Worm (Caenorhabditis elegans) whole organism, late embryonic: Measurements from ENCODE around the gene F25B5.6.
A peak's percentile ranks its signal among the peaks of the same experiment; 100 is the strongest.

ENCODE experiments used
- F13H6.1 ChIP-seq: sonication (generic microtip); optimal IDR thresholded peaks from 2 replicates; lab custom pipeline; 2016; ENCODE audit warnings: missing genetic modification characterization, missing compliant biosample characterization
- K02D7.2 ChIP-seq: sonication (generic microtip); optimal IDR thresholded peaks from 2 replicates; lab custom pipeline; 2017; ENCODE audit warnings: mild to moderate bottlenecking, missing genetic modification characterization, missing compliant biosample characterization
- Y22D7AL.16 ChIP-seq: sonication (generic microtip); optimal IDR thresholded peaks from 2 replicates; lab custom pipeline; 2016; ENCODE audit warnings: missing genetic modification characterization, missing compliant biosample characterization
- ama-1 ChIP-seq: fragments of 150-350 bp; optimal IDR thresholded peaks from 2 replicates; lab custom pipeline; 2014
- ceh-14 ChIP-seq: sonication (generic microtip); optimal IDR thresholded peaks from 2 replicates; lab custom pipeline; 2016; ENCODE audit warnings: missing genotype, missing genetic modification characterization, missing compliant biosample characterization
- ceh-2 ChIP-seq: sonication (generic microtip); optimal IDR thresholded peaks from 2 replicates; lab custom pipeline; 2016; ENCODE audit warnings: missing genotype, missing genetic modification characterization, missing compliant biosample characterization
- ceh-30 ChIP-seq: fragments of 150-350 bp; optimal IDR thresholded peaks from 2 replicates; lab custom pipeline; 2014; ENCODE audit warnings: missing biosample characterization, missing genetic modification characterization
- ceh-31 ChIP-seq: sonication (generic microtip); optimal IDR thresholded peaks from 2 replicates; lab custom pipeline; 2016; ENCODE audit warnings: missing genetic modification characterization, missing compliant biosample characterization
- ceh-34 ChIP-seq: sonication (generic microtip); optimal IDR thresholded peaks from 2 replicates; lab custom pipeline; 2016; ENCODE audit warnings: mild to moderate bottlenecking, missing genetic modification characterization, missing compliant biosample characterization
- ceh-45 ChIP-seq: fragments of 200-800 bp; sonication (Bioruptor generic); IDR thresholded peaks from 2 replicates; pipeline ENCODE4 v1.3.6; 2022; ENCODE audit warnings: missing genetic modification reagents, missing genetic modification characterization, missing compliant biosample characterization
- ceh-48 ChIP-seq: sonication (generic microtip); optimal IDR thresholded peaks from 2 replicates; lab custom pipeline; 2016; ENCODE audit warnings: missing genetic modification characterization, inconsistent platforms, missing compliant biosample characterization
- ceh-9 ChIP-seq: sonication (generic microtip); optimal IDR thresholded peaks from 2 replicates; lab custom pipeline; 2016; ENCODE audit warnings: mild to moderate bottlenecking, missing genetic modification characterization, inconsistent platforms, missing compliant biosample characterization
- dve-1 ChIP-seq: sonication (generic microtip); optimal IDR thresholded peaks from 2 replicates; lab custom pipeline; 2017; ENCODE audit warnings: antibody characterized with exemption, mild to moderate bottlenecking, missing genetic modification characterization, missing compliant biosample characterization
- elt-2 ChIP-seq: sonication (generic microtip); optimal IDR thresholded peaks from 2 replicates; lab custom pipeline; 2016; ENCODE audit warnings: missing genetic modification reagents, missing genetic modification characterization, missing compliant biosample characterization
- hlh-13 ChIP-seq: fragments of 200-800 bp; sonication (Bioruptor generic); optimal IDR thresholded peaks from 2 replicates; lab custom pipeline; 2018; ENCODE audit warnings: mild to moderate bottlenecking, missing genetic modification characterization, missing compliant biosample characterization
- hlh-15 ChIP-seq: sonication (generic microtip); optimal IDR thresholded peaks from 2 replicates; lab custom pipeline; 2016; ENCODE audit warnings: missing genetic modification characterization, missing compliant biosample characterization
- hlh-30 ChIP-seq: sonication (generic microtip); optimal IDR thresholded peaks from 2 replicates; lab custom pipeline; 2017; ENCODE audit warnings: antibody characterized with exemption, missing genetic modification characterization, missing compliant biosample characterization; ENCODE audit not compliant: insufficient read depth
- lim-6 ChIP-seq: sonication (generic microtip); optimal IDR thresholded peaks from 2 replicates; lab custom pipeline; 2016; ENCODE audit warnings: missing genetic modification characterization, missing compliant biosample characterization
- madf-2 ChIP-seq: sonication (generic microtip); optimal IDR thresholded peaks from 2 replicates; lab custom pipeline; 2017; ENCODE audit warnings: missing genetic modification characterization, missing compliant biosample characterization
- mec-3 ChIP-seq: sonication (generic microtip); optimal IDR thresholded peaks from 2 replicates; lab custom pipeline; 2016; ENCODE audit warnings: borderline replicate concordance, missing genetic modification characterization, missing compliant biosample characterization
- nfya-1 ChIP-seq: sonication (generic microtip); optimal IDR thresholded peaks from 2 replicates; lab custom pipeline; 2017; ENCODE audit warnings: missing genetic modification characterization, mild to moderate bottlenecking, missing compliant biosample characterization, antibody characterized with exemption, moderate library complexity
- nhr-11 ChIP-seq: fragments of 150-350 bp; optimal IDR thresholded peaks from 2 replicates; lab custom pipeline; 2014; ENCODE audit warnings: missing biosample characterization, missing genetic modification characterization
- pat-9 ChIP-seq: fragments of 200-800 bp; sonication (Bioruptor generic); optimal IDR thresholded peaks from 2 replicates; lab custom pipeline; 2018; ENCODE audit warnings: mild to moderate bottlenecking, missing genetic modification characterization, moderate library complexity, missing compliant biosample characterization
- pqm-1 ChIP-seq: sonication (generic microtip); optimal IDR thresholded peaks from 2 replicates; lab custom pipeline; 2016; ENCODE audit warnings: missing genetic modification characterization, missing compliant biosample characterization
- ref-2 ChIP-seq: sonication (generic microtip); optimal IDR thresholded peaks from 2 replicates; lab custom pipeline; 2016; ENCODE audit warnings: missing genetic modification characterization, missing compliant biosample characterization
- sox-4 ChIP-seq: sonication (generic microtip); optimal IDR thresholded peaks from 2 replicates; lab custom pipeline; 2017; ENCODE audit warnings: mild to moderate bottlenecking, missing genetic modification characterization, inconsistent platforms, missing compliant biosample characterization
- syd-9 ChIP-seq: sonication (generic microtip); optimal IDR thresholded peaks from 2 replicates; lab custom pipeline; 2016; ENCODE audit warnings: mild to moderate bottlenecking, missing genetic modification characterization, moderate library complexity, missing compliant biosample characterization
- tbx-2 ChIP-seq: sonication (generic microtip); optimal IDR thresholded peaks from 2 replicates; lab custom pipeline; 2016; ENCODE audit warnings: missing genetic modification characterization, missing compliant biosample characterization
- ttx-3 ChIP-seq: sonication (generic microtip); optimal IDR thresholded peaks from 2 replicates; lab custom pipeline; 2016; ENCODE audit warnings: missing genetic modification reagents, missing genetic modification characterization, missing compliant biosample characterization
- unc-3 ChIP-seq, 2 experiments: fragments of 200-800 bp in 1 of 2; sonication (Bioruptor generic) in 1 of 2; sonication (generic microtip) in 1 of 2; conservative IDR thresholded peaks in 1 of 2; optimal IDR thresholded peaks in 1 of 2; 2 replicates each; pipeline versions ENCODE4 v1.3.6 to Lab custom; 2016 to 2022; ENCODE audit warnings: missing compliant biosample characterization in 2 of 2, missing genetic modification characterization in 2 of 2, missing genetic modification reagents in 1 of 2
- unc-42 ChIP-seq: sonication (generic microtip); optimal IDR thresholded peaks from 2 replicates; lab custom pipeline; 2016; ENCODE audit warnings: missing genotype, missing genetic modification characterization, missing compliant biosample characterization

The F25B5.6 gene

ce11 chrIII:5925724-5926123, 22.8 kb downstream of the F25B5.6 start, which contains the start of the genes dnc-2 and bcl-7:
TSS of gene dnc-2 (minus strand) at chrIII:5925756.
TSS of gene bcl-7 (plus strand) at chrIII:5926086.
- TF ChIP-seq mec-3, result no peak
- no peak for TF ChIP-seq syd-9 (tag; lab: Kevin White, UChicago)
- peak; percentile 26 for TF ChIP-seq unc-42 (tag; lab: Kevin White, UChicago)
- no peak for TF ChIP-seq ceh-2

ce11 chrIII:5922236-5922635, 26.3 kb downstream of the F25B5.6 start:
- no peak for TF ChIP-seq sox-4 (tag; lab: Kevin White, UChicago)
- no peak for TF ChIP-seq madf-2 (tag; lab: Kevin White, UChicago)
- TF ChIP-seq hlh-13, result no peak

ce11 chrIII:5921067-5921678, 27.4 kb downstream of the F25B5.6 start:
- no peak for TF ChIP-seq pqm-1 (tag; lab: Kevin White, UChicago)
- TF ChIP-seq hlh-30 (tag; lab: Kevin White, UChicago), result no peak
- TF ChIP-seq hlh-13, result no peak
- no peak for TF ChIP-seq ama-1 (lab: Kevin White, UChicago)
- TF ChIP-seq ttx-3 (tag; lab: Kevin White, UChicago), result no peak
- no peak for TF ChIP-seq ceh-30
- TF ChIP-seq elt-2 (tag; lab: Kevin White, UChicago), result peak; percentile 14

- TF ChIP-seq F13H6.1 (no peak), elt-2 (tag; lab: Kevin White, UChicago) (no peak), pat-9 (tag; lab: Kevin White, UChicago) (no peak), ceh-34 (tag; lab: Kevin White, UChicago) (no peak), Y22D7AL.16 (tag; lab: Kevin White, UChicago) (no peak), dve-1 (no peak), ceh-31 (tag; lab: Kevin White, UChicago) (no peak), unc-3 (GFP tag; conservative IDR thresholded peaks at IDR 0.05; lab: Robert Waterston, UW) (no peak), unc-3 (tag; optimal IDR thresholded peaks at IDR 0.05; lab: Kevin White, UChicago) (no peak), ceh-45 (no peak), K02D7.2 (no peak), nhr-11 (no peak), ceh-48 (tag; lab: Kevin White, UChicago) (no peak), ref-2 (tag; lab: Kevin White, UChicago) (no peak), ceh-9 (no peak), madf-2 (tag; lab: Kevin White, UChicago) (no peak), ceh-14 (tag; lab: Kevin White, UChicago) (no peak), hlh-13 (no peak), nfya-1 (no peak), lim-6 (tag; lab: Kevin White, UChicago) (no peak), hlh-15 (tag; lab: Kevin White, UChicago) (no peak)
Measured at ce11 chrIII:5919799-5920387, 28.6 kb downstream of the F25B5.6 start, which contains the start of the genes tdo-2 and C28H8.2. TSS of gene tdo-2 (minus strand) at chrIII:5919955. TSS of gene C28H8.2 (plus strand) at chrIII:5920322.

- TF ChIP-seq madf-2 (tag; lab: Kevin White, UChicago) (no peak), elt-2 (tag; lab: Kevin White, UChicago) (peak; percentile 23), tbx-2 (tag; lab: Kevin White, UChicago) (no peak)
Measured at ce11 chrIII:5917365-5917958, 31.1 kb downstream of the F25B5.6 start.
